Fruit fly (Drosophila melanogaster): ENCODE measurements around the gene Trc8.

dm6 chr3R:29495815-29496214, 7.8 kb downstream of the Trc8 start:
- TF ChIP-seq CG8478 (optimal IDR thresholded peaks at IDR 0.05) (no peak), CTCF (optimal IDR thresholded peaks at IDR 0.05) (no peak)

All from S2 (cell line).